Fruit fly (Drosophila melanogaster): ENCODE results near the gene CG5961.

- TF ChIP-seq h (optimal IDR thresholded peaks at IDR 0.05) (no peak), ttk (optimal IDR thresholded peaks at IDR 0.05) (no peak), Sin3A (optimal IDR thresholded peaks at IDR 0.05) (no peak), psq (optimal IDR thresholded peaks at IDR 0.05) (no peak), Myc (optimal IDR thresholded peaks at IDR 0.05) (no peak), insv (optimal IDR thresholded peaks at IDR 0.05) (no peak)
These were observed 20.5 kb downstream of the CG5961 start, which contains the start of gene Desat1 for dm6 chr3R:12439401-12440143.
